Worm (Caenorhabditis elegans) whole organism, mixed stage, embryonic: ENCODE results near the gene emb-4.

Experiments
- M03D4.4 ChIP-seq: sonication (generic microtip); optimal IDR thresholded peaks from 2 replicates; lab custom pipeline; 2017; ENCODE audit warnings: mild to moderate bottlenecking, missing genetic modification characterization, missing compliant biosample characterization
- bed-3 ChIP-seq: fragments of 200-800 bp; sonication (Bioruptor generic); optimal IDR thresholded peaks from 3 replicates; lab custom pipeline; 2018; ENCODE audit warnings: mild to moderate bottlenecking, missing genetic modification characterization, moderate library complexity, missing compliant biosample characterization
- blmp-1 ChIP-seq: fragments of 150-350 bp; optimal IDR thresholded peaks from 2 replicates; lab custom pipeline; 2014; ENCODE audit warnings: missing biosample characterization, missing genetic modification characterization
- ceh-39 ChIP-seq: fragments of 150-350 bp; optimal IDR thresholded peaks from 2 replicates; lab custom pipeline; 2014; ENCODE audit warnings: missing biosample characterization, missing genetic modification characterization
- ceh-43 ChIP-seq: fragments of 200-800 bp; sonication (Bioruptor generic); optimal IDR thresholded peaks from 2 replicates; lab custom pipeline; 2018; ENCODE audit warnings: mild to moderate bottlenecking, missing genetic modification characterization, moderate library complexity, missing compliant biosample characterization
- ceh-83 ChIP-seq: fragments of 200-800 bp; sonication (Bioruptor generic); optimal IDR thresholded peaks from 2 replicates; lab custom pipeline; 2018; ENCODE audit warnings: mild to moderate bottlenecking, missing genetic modification characterization, missing compliant biosample characterization
- ces-1 ChIP-seq: fragments of 150-350 bp; optimal IDR thresholded peaks from 2 replicates; lab custom pipeline; 2014; ENCODE audit warnings: missing biosample characterization, missing genetic modification reagents, missing genetic modification characterization
- cnd-1 ChIP-seq: fragments of 200-800 bp; sonication (Bioruptor generic); optimal IDR thresholded peaks from 2 replicates; lab custom pipeline; 2018; ENCODE audit warnings: mild to moderate bottlenecking, missing genetic modification characterization, missing compliant biosample characterization
- drap-1 ChIP-seq: fragments of 200-800 bp; sonication (Bioruptor generic); optimal IDR thresholded peaks from 3 replicates; lab custom pipeline; 2018; ENCODE audit warnings: mild to moderate bottlenecking, missing genetic modification characterization, missing compliant biosample characterization
- elt-1 ChIP-seq: sonication (generic microtip); optimal IDR thresholded peaks from 2 replicates; lab custom pipeline; 2017; ENCODE audit warnings: missing genetic modification characterization, mild to moderate bottlenecking, missing compliant biosample characterization, antibody characterized with exemption, moderate library complexity, borderline replicate concordance; ENCODE audit not compliant: insufficient read depth
- flh-1 ChIP-seq: fragments of 200-800 bp; sonication (Bioruptor generic); optimal IDR thresholded peaks from 2 replicates; lab custom pipeline; 2018; ENCODE audit warnings: mild to moderate bottlenecking, missing genetic modification characterization, moderate library complexity, missing compliant biosample characterization
- ham-2 ChIP-seq: fragments of 200-800 bp; sonication (Bioruptor generic); optimal IDR thresholded peaks from 2 replicates; lab custom pipeline; 2018; ENCODE audit warnings: mild to moderate bottlenecking, missing genetic modification characterization, missing compliant biosample characterization
- hlh-1 ChIP-seq: fragments of 150-350 bp; optimal IDR thresholded peaks from 2 replicates; lab custom pipeline; 2014; ENCODE audit warnings: missing biosample characterization, missing genetic modification reagents, missing genetic modification characterization
- lin-13 ChIP-seq: fragments of 150-350 bp; optimal IDR thresholded peaks from 2 replicates; lab custom pipeline; 2014; ENCODE audit warnings: missing biosample characterization, missing genetic modification characterization
- lsy-2 ChIP-seq: fragments of 150-350 bp; optimal IDR thresholded peaks from 2 replicates; lab custom pipeline; 2014; ENCODE audit warnings: missing biosample characterization, missing genetic modification characterization
- mab-5 ChIP-seq: fragments of 150-350 bp; optimal IDR thresholded peaks from 2 replicates; lab custom pipeline; 2014; ENCODE audit warnings: missing biosample characterization, missing genetic modification characterization
- mep-1 ChIP-seq: fragments of 150-350 bp; optimal IDR thresholded peaks from 2 replicates; lab custom pipeline; 2017; ENCODE audit warnings: missing biosample characterization, missing genetic modification reagents, missing genetic modification characterization, inconsistent platforms
- mls-2 ChIP-seq: sonication (generic microtip); optimal IDR thresholded peaks from 2 replicates; lab custom pipeline; 2016; ENCODE audit warnings: mild to moderate bottlenecking, missing genetic modification characterization, moderate library complexity, missing compliant biosample characterization
- nhr-12 ChIP-seq: fragments of 150-350 bp; optimal IDR thresholded peaks from 2 replicates; lab custom pipeline; 2014; ENCODE audit warnings: missing biosample characterization, missing genetic modification characterization
- nhr-2 ChIP-seq: fragments of 150-350 bp; optimal IDR thresholded peaks from 2 replicates; lab custom pipeline; 2014; ENCODE audit warnings: missing biosample characterization, missing genetic modification characterization
- nhr-237 ChIP-seq: fragments of 150-350 bp; optimal IDR thresholded peaks from 2 replicates; lab custom pipeline; 2014; ENCODE audit warnings: missing biosample characterization, missing genetic modification characterization
- nhr-28 ChIP-seq: fragments of 150-350 bp; optimal IDR thresholded peaks from 2 replicates; lab custom pipeline; 2014; ENCODE audit warnings: missing biosample characterization, missing genetic modification characterization
- nhr-76 ChIP-seq: sonication (generic microtip); optimal IDR thresholded peaks from 2 replicates; lab custom pipeline; 2017; ENCODE audit warnings: missing biosample characterization, missing genetic modification characterization
- sem-2 ChIP-seq: fragments of 200-800 bp; sonication (Bioruptor generic); optimal IDR thresholded peaks from 2 replicates; lab custom pipeline; 2018; ENCODE audit warnings: mild to moderate bottlenecking, missing genetic modification characterization, missing compliant biosample characterization
- sptf-1 ChIP-seq: sonication (generic microtip); optimal IDR thresholded peaks from 2 replicates; lab custom pipeline; 2017; ENCODE audit warnings: mild to moderate bottlenecking, missing genetic modification characterization, moderate library complexity, missing compliant biosample characterization
- tbx-8 ChIP-seq: fragments of 200-800 bp; sonication (Bioruptor generic); optimal IDR thresholded peaks from 2 replicates; lab custom pipeline; 2018; ENCODE audit warnings: mild to moderate bottlenecking, missing genetic modification characterization, moderate library complexity, missing compliant biosample characterization
- unc-120 ChIP-seq: sonication (generic microtip); optimal IDR thresholded peaks from 2 replicates; lab custom pipeline; 2017; ENCODE audit warnings: missing genetic modification characterization, missing compliant biosample characterization; ENCODE audit not compliant: poor library complexity, severe bottlenecking
- unc-39 ChIP-seq: fragments of 150-350 bp; optimal IDR thresholded peaks from 2 replicates; lab custom pipeline; 2014; ENCODE audit warnings: missing biosample characterization, missing genetic modification characterization
- unc-62 ChIP-seq: fragments of 150-350 bp; optimal IDR thresholded peaks from 2 replicates; lab custom pipeline; 2014; ENCODE audit warnings: missing biosample characterization, missing genetic modification reagents, missing genetic modification characterization
- zip-8 ChIP-seq: fragments of 150-350 bp; optimal IDR thresholded peaks from 2 replicates; lab custom pipeline; 2014; ENCODE audit warnings: missing biosample characterization, missing genetic modification characterization
- ztf-11 ChIP-seq: fragments of 150-350 bp; optimal IDR thresholded peaks from 2 replicates; lab custom pipeline; 2014; ENCODE audit warnings: missing biosample characterization, missing genetic modification characterization

Gene emb-4

ce11 chrV:18859121-18859520 is 35.7 kb downstream of the emb-4 start, which contains the start of gene wars-1:
wars-1 (minus strand) TSS chrV:18859221.
- TF ChIP-seq mep-1 (tag; lab: Kevin White, UChicago) (no peak), nhr-28 (no peak), hlh-1 (tag; lab: Kevin White, UChicago) (no peak), mab-5 (no peak), nhr-76 (no peak), sem-2 (no peak), ztf-11 (tag; lab: Kevin White, UChicago) (no peak)

DNA sequence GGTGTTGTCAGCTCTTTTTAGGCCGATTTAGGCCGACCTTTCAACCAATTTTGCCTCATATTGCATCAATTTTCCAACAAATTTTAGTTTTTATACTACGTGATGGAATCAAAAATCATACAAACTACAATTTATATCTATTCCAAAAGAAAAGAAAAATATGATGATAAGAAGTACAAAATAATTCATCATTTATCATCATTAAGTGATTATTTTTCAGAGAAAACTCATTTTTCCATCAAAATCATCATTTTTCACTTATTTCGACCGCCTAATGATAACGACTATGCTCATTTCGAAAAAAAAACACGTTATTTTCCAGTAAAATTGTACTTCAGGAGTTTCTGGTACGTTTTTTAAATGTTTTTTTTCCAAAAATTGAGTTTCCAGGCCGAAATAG is 40.0 kb downstream of the emb-4 start:
- TF ChIP-seq unc-120 (tag; lab: Kevin White, UChicago) (no peak), sem-2 (no peak), nhr-76 (no peak), unc-62 (GFP tag; lab: Kevin White, UChicago) (no peak), lsy-2 (no peak), ces-1 (GFP tag; lab: Kevin White, UChicago) (no peak), ham-2 (GFP tag; lab: Kevin White, UChicago) (no peak), bed-3 (GFP tag; lab: Kevin White, UChicago) (no peak), tbx-8 (GFP tag; lab: Kevin White, UChicago) (no peak), ceh-83 (GFP tag; lab: Kevin White, UChicago) (no peak), nhr-237 (tag; lab: Kevin White, UChicago) (no peak), ceh-39 (no peak)

- no peak for TF ChIP-seq bed-3 (GFP tag; lab: Kevin White, UChicago)
- TF ChIP-seq ztf-11 (tag; lab: Kevin White, UChicago), result no peak
- TF ChIP-seq lsy-2, result no peak
- no peak for TF ChIP-seq cnd-1
- TF ChIP-seq mab-5, result no peak
- TF ChIP-seq tbx-8 (GFP tag; lab: Kevin White, UChicago), result no peak
- TF ChIP-seq ceh-43, result no peak
- no peak for TF ChIP-seq ces-1 (GFP tag; lab: Kevin White, UChicago)
- no peak for TF ChIP-seq ceh-39
- no peak for TF ChIP-seq nhr-2
- no peak for TF ChIP-seq blmp-1 (tag; lab: Kevin White, UChicago)
- no peak for TF ChIP-seq nhr-12
- no peak for TF ChIP-seq sptf-1
- no peak for TF ChIP-seq nhr-76
These were observed 46.2 kb downstream of the emb-4 start for ce11 chrV:18848578-18848977.

DNA sequence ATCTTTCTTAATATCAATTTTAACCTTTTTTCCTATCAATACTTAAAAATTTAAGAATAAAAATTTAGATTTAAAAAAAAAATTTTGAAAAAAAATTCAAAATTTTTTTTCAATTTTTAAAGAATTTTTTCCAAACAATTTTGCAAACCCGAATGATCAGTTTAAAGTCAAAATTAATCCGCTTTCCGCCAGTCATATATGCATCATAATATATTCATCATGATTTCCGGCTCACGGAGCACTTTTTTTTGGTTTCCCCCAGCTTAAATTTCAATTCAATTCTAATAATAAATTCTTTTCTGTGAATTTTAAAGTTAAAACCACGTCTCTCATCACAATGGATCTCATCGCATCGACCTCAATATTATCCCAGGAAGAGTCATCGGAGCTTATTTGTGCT is 48.3 kb downstream of the emb-4 start, which contains the start of gene nhr-230:
nhr-230 (plus strand) TSS at position 301 of the 400 bp plus-strand sequence.
- TF ChIP-seq unc-62 (GFP tag; lab: Kevin White, UChicago), result no peak
- TF ChIP-seq mep-1 (tag; lab: Kevin White, UChicago), result no peak
- TF ChIP-seq sem-2, result no peak
- TF ChIP-seq hlh-1 (tag; lab: Kevin White, UChicago), result no peak
- no peak for TF ChIP-seq drap-1 (GFP tag; lab: Kevin White, UChicago)
- TF ChIP-seq ztf-11 (tag; lab: Kevin White, UChicago), result no peak

DNA sequence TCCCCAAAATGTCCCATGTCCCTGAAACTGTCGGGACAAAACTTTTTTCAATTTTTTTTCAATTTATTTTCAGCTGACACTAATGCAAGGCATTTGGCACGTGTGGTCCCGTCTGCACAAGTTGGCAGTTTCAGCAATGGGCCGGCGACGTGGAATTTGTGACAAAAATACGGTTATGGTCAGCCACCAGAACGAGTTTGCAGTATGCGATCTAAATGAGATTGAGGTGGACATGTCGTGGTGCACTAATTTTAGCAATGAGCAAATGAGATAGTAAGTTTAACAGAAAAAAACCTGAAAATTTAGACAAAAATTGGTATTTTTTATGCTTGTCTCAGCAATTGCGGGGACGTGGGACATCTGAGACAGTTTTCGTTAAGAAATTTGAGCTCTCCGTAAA is 52.3 kb downstream of the emb-4 start:
- TF ChIP-seq nhr-12 (no peak), nhr-28 (no peak), flh-1 (GFP tag; lab: Kevin White, UChicago) (no peak), mab-5 (no peak), mls-2 (no peak), lsy-2 (no peak)

ce11 chrV:18838799-18839354 is 55.9 kb downstream of the emb-4 start, which contains the start of gene nhr-65:
nhr-65 (plus strand) TSS chrV:18839304.
- TF ChIP-seq unc-120 (tag; lab: Kevin White, UChicago) (no peak), lin-13 (no peak), unc-62 (GFP tag; lab: Kevin White, UChicago) (no peak), blmp-1 (tag; lab: Kevin White, UChicago) (no peak), M03D4.4 (tag; lab: Kevin White, UChicago) (no peak), hlh-1 (tag; lab: Kevin White, UChicago) (no peak), ceh-83 (GFP tag; lab: Kevin White, UChicago) (no peak), ceh-39 (no peak), nhr-237 (tag; lab: Kevin White, UChicago) (no peak), nhr-12 (no peak), sem-2 (no peak), zip-8 (tag; lab: Kevin White, UChicago) (no peak), unc-39 (tag; lab: Kevin White, UChicago) (no peak), mls-2 (no peak), elt-1 (tag; lab: Kevin White, UChicago) (no peak), mep-1 (tag; lab: Kevin White, UChicago) (no peak)
- TF ChIP-seq, all 35 proteins: peak for 0
